Fruit fly (Drosophila melanogaster): ENCODE results near the gene CG33773.

CG33773 gene

DNA sequence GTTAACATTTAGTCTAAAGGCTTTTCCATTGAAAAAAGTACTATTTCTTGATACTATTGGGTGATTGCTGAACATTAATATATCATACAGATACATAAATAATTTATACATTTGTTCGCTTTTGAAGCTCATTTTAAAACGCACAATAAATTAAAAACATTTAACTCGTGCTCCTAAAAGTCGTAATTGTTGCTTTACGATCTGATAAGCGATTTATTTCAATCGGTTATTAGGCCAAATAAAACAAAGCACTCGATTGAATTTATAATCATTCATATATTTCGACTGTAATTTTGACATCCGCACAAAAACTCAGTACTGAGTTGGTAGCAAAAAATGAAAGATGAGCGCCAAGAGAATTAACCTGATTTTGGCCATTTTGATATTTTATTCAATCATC is at the start of gene CG33773:
Gene CG33773, plus strand, starts transcription at position 301 of the 400 bp plus-strand sequence.
- TF ChIP-seq dsx (GFP tag; optimal IDR thresholded peaks at IDR 0.05; ENCODE audit: poor library complexity, severe bottlenecking) (no peak), CG6792 (GFP tag; optimal IDR thresholded peaks at IDR 0.05) (no peak), esn (GFP tag; optimal IDR thresholded peaks at IDR 0.05) (no peak), CG1621 (tag; optimal IDR thresholded peaks at IDR 0.05) (no peak), OdsH (GFP tag; optimal IDR thresholded peaks at IDR 0.05) (no peak), vri (GFP tag; optimal IDR thresholded peaks at IDR 0.05) (no peak), CG15336 (GFP tag; IDR thresholded peaks at IDR 0.05) (no peak), Lpt (GFP tag; optimal IDR thresholded peaks at IDR 0.05) (no peak), CG8119 (GFP tag; IDR thresholded peaks at IDR 0.05) (no peak), CG34406 (GFP tag; optimal IDR thresholded peaks at IDR 0.05) (no peak), Hr38 (GFP tag; optimal IDR thresholded peaks at IDR 0.05) (no peak), CG3032 (tag; optimal IDR thresholded peaks at IDR 0.05) (no peak), net (GFP tag; optimal IDR thresholded peaks at IDR 0.05) (no peak), CG31627 (GFP tag; optimal IDR thresholded peaks at IDR 0.05) (no peak), Eip75B (GFP tag; optimal IDR thresholded peaks at IDR 0.05) (no peak), eg (GFP tag; IDR thresholded peaks at IDR 0.05) (no peak)

DNA sequence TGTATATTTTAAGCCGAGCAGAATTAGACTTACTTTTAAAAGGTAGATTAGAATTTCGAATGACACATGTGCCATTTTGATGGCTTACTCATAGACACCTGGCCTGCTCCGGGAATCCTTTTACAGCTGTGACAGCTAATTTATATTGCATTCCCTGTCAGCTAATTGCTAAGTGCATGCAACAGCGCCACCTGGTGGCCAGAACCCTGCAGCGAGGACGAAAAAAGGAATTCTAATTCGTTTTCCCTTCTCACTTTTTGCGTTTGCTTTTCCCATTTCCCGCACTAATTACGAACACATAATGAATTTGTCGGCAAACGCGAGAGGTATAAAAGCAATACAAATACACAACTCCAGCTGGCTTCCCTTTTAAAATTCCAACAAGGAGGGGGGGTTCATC is 45.2 kb upstream of the CG33773 start, which contains the start of gene CG31008:
Gene CG31008, minus strand, starts transcription at position 59 of the 400 bp plus-strand sequence.
- TF ChIP-seq CG34406 (GFP tag; optimal IDR thresholded peaks at IDR 0.05) (no peak), net (GFP tag; optimal IDR thresholded peaks at IDR 0.05) (no peak), CG4318 (GFP tag; optimal IDR thresholded peaks at IDR 0.05) (no peak), CG7368 (GFP tag; optimal IDR thresholded peaks at IDR 0.05) (no peak), CG6163 (GFP tag; IDR thresholded peaks at IDR 0.05) (no peak), Sox14 (GFP tag; optimal IDR thresholded peaks at IDR 0.05) (no peak)

DNA sequence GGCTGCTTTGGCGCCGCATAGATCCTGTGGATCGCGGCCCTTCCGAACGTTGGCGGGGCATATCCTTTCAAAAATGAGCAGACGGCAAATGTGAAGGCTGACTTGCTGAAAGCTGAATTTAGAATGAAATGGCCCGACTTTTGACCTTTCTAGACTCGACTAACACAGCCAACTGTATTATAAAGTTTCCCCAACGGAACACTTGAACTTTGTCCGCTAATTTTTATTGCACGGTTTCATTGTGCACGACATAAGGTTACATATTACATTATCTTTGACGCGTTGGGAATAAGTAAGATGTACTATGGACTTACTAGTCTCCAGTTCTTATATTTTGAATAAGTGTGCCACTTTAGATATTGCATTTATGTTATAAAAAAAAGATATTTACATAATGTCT is 42.8 kb upstream of the CG33773 start, which contains the start of gene CG31007:
Gene CG31007, minus strand, starts transcription at position 101 of the 400 bp plus-strand sequence.
- TF ChIP-seq svp (GFP tag) (peak; percentile 32), CG6808 (GFP tag; optimal IDR thresholded peaks at IDR 0.05) (no peak)

DNA sequence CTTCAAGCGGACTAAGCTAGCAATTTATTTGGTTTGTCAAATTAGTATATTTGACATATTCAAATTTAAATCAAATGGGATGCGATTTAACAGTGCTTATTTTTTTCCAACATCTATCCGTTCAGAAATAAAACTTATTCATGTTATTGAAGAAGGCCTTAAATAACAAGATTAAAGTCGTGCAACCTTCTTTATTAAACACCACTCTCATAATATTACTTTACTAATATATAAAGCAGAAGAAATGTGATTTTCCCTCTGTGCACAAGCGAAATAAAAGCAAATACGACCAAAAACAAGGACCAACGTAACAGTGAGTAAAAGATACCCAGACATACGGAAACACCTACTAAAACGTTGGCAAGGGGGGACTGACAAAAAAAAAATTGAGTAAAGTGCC is 28.5 kb upstream of the CG33773 start:
- no peak for TF ChIP-seq CG16779 (tag; optimal IDR thresholded peaks at IDR 0.05)
- TF ChIP-seq lz (GFP tag; optimal IDR thresholded peaks at IDR 0.05): no peak
- no peak for TF ChIP-seq CG3032 (tag; optimal IDR thresholded peaks at IDR 0.05)
- TF ChIP-seq vri (GFP tag; optimal IDR thresholded peaks at IDR 0.05): no peak
- no peak for TF ChIP-seq CG15336 (GFP tag; IDR thresholded peaks at IDR 0.05)
- TF ChIP-seq Smox (GFP tag; optimal IDR thresholded peaks at IDR 0.05): no peak
- no peak for TF ChIP-seq Sox14 (GFP tag; optimal IDR thresholded peaks at IDR 0.05)
- TF ChIP-seq CG11902 (GFP tag; optimal IDR thresholded peaks at IDR 0.05): no peak
- no peak for TF ChIP-seq CG6808 (GFP tag; optimal IDR thresholded peaks at IDR 0.05)
- peak; percentile 70 for TF ChIP-seq svp (GFP tag)
- no peak for TF ChIP-seq ss (GFP tag; optimal IDR thresholded peaks at IDR 0.05)
- TF ChIP-seq acj6 (GFP tag; optimal IDR thresholded peaks at IDR 0.05): no peak
- TF ChIP-seq Eip75B (GFP tag; optimal IDR thresholded peaks at IDR 0.05): no peak
- TF ChIP-seq dac (GFP tag; optimal IDR thresholded peaks at IDR 0.05): no peak
- TF ChIP-seq Eip78C (GFP tag): peak; percentile 52
- no peak for TF ChIP-seq Hr39 (GFP tag; optimal IDR thresholded peaks at IDR 0.05)
- no peak for TF ChIP-seq CG6792 (GFP tag; optimal IDR thresholded peaks at IDR 0.05)
- TF ChIP-seq CG11294 (GFP tag; IDR thresholded peaks at IDR 0.05): no peak
- TF ChIP-seq esn (GFP tag; optimal IDR thresholded peaks at IDR 0.05): no peak
- TF ChIP-seq pdm3 (GFP tag; optimal IDR thresholded peaks at IDR 0.05): peak; percentile 7
- no peak for TF ChIP-seq eg (GFP tag; IDR thresholded peaks at IDR 0.05)
- no peak for TF ChIP-seq Lpt (GFP tag; optimal IDR thresholded peaks at IDR 0.05)
- no peak for TF ChIP-seq Sox102F (GFP tag; optimal IDR thresholded peaks at IDR 0.05)

DNA sequence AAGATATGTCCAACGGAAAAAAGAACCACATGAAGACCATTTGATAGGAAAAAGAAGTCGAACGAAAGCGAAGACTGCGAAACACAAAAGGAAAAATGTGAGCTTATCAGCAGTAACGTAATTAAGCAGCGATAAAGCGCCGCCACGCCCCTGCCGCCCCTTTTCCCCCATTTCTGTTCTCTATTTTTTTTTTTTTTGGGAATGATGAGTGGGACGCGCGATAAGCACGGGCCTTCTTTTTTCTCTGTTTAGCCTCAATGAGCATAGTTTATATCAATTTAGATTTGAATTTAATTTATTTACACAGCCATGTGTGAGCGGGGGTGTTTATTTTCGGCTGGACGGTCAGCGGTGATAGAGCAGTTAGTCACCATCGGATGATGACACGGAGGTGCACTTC is 25.1 kb upstream of the CG33773 start:
- TF ChIP-seq fkh (GFP tag; optimal IDR thresholded peaks at IDR 0.05): peak; percentile 61
- no peak for TF ChIP-seq Ets21C (GFP tag; optimal IDR thresholded peaks at IDR 0.05)
- TF ChIP-seq CG8119 (GFP tag; IDR thresholded peaks at IDR 0.05): no peak
- peak; percentile 53 for TF ChIP-seq vri (GFP tag; optimal IDR thresholded peaks at IDR 0.05)
- no peak for TF ChIP-seq CG1621 (tag; optimal IDR thresholded peaks at IDR 0.05)
- TF ChIP-seq Hr38 (GFP tag; optimal IDR thresholded peaks at IDR 0.05): no peak
- TF ChIP-seq CG3032 (tag; optimal IDR thresholded peaks at IDR 0.05): no peak
- no peak for TF ChIP-seq CG6792 (GFP tag; optimal IDR thresholded peaks at IDR 0.05)
- no peak for TF ChIP-seq Gug (GFP tag; IDR thresholded peaks at IDR 0.05)
- no peak for TF ChIP-seq CG10669 (GFP tag; optimal IDR thresholded peaks at IDR 0.05)
- no peak for TF ChIP-seq Lpt (GFP tag; optimal IDR thresholded peaks at IDR 0.05)
- no peak for TF ChIP-seq cyc (GFP tag; optimal IDR thresholded peaks at IDR 0.05)
- TF ChIP-seq CG7368 (GFP tag; optimal IDR thresholded peaks at IDR 0.05): no peak
- TF ChIP-seq Sox15 (GFP tag; optimal IDR thresholded peaks at IDR 0.05): no peak
- TF ChIP-seq spab (GFP tag; optimal IDR thresholded peaks at IDR 0.05): no peak
- TF ChIP-seq CG6808 (GFP tag; optimal IDR thresholded peaks at IDR 0.05): no peak
- TF ChIP-seq CG34406 (GFP tag; optimal IDR thresholded peaks at IDR 0.05): no peak

Measured in whole organism, prepupa.